Worm (Caenorhabditis elegans) whole organism, early embryonic: ENCODE data around the gene trpp-4.

Experiments
- B0310.2 ChIP-seq: sonication (generic microtip); optimal IDR thresholded peaks from 2 replicates; lab custom pipeline; 2016; ENCODE audit warnings: mild to moderate bottlenecking, missing genetic modification characterization, missing compliant biosample characterization
- F13C5.2 ChIP-seq: sonication (generic microtip); optimal IDR thresholded peaks from 2 replicates; lab custom pipeline; 2017; ENCODE audit warnings: mild to moderate bottlenecking, missing genetic modification characterization, inconsistent platforms, missing compliant biosample characterization
- aly-1 ChIP-seq: sonication (generic microtip); optimal IDR thresholded peaks from 2 replicates; lab custom pipeline; 2016; ENCODE audit warnings: missing genetic modification characterization, missing compliant biosample characterization
- ama-1 ChIP-seq: fragments of 150-350 bp; optimal IDR thresholded peaks from 2 replicates; lab custom pipeline; 2014
- ceh-13 ChIP-seq: fragments of 200-800 bp; sonication (Bioruptor generic); optimal IDR thresholded peaks from 2 replicates; lab custom pipeline; 2018; ENCODE audit warnings: mild to moderate bottlenecking, missing genetic modification characterization, missing compliant biosample characterization
- ceh-36 ChIP-seq: sonication (generic microtip); optimal IDR thresholded peaks from 2 replicates; lab custom pipeline; 2016; ENCODE audit warnings: missing genetic modification characterization, inconsistent platforms, missing compliant biosample characterization
- ets-7 ChIP-seq: sonication (generic microtip); optimal IDR thresholded peaks from 2 replicates; lab custom pipeline; 2016; ENCODE audit warnings: missing genotype, missing genetic modification characterization, missing compliant biosample characterization
- flt-1 ChIP-seq: fragments of 200-800 bp; sonication (Bioruptor generic); IDR thresholded peaks from 2 replicates; pipeline ENCODE4 v1.3.6; 2022; ENCODE audit warnings: missing genetic modification characterization, missing compliant biosample characterization
- hmbx-1 ChIP-seq: sonication (generic microtip); optimal IDR thresholded peaks from 2 replicates; lab custom pipeline; 2016; ENCODE audit warnings: mild to moderate bottlenecking, missing genetic modification characterization, missing compliant biosample characterization
- hmg-4 ChIP-seq: fragments of 200-800 bp; sonication (Bioruptor generic); optimal IDR thresholded peaks from 2 replicates; lab custom pipeline; 2018; ENCODE audit warnings: mild to moderate bottlenecking, missing genetic modification characterization, missing compliant biosample characterization
- hnd-1 ChIP-seq: sonication (generic microtip); optimal IDR thresholded peaks from 2 replicates; lab custom pipeline; 2016; ENCODE audit warnings: missing genetic modification characterization, missing compliant biosample characterization
- pes-1 ChIP-seq: fragments of 200-800 bp; sonication (Bioruptor generic); IDR thresholded peaks from 2 replicates; pipeline ENCODE4 v1.3.6; 2022; ENCODE audit warnings: missing genetic modification reagents, missing genetic modification characterization, missing compliant biosample characterization
- scrt-1 ChIP-seq: fragments of 200-800 bp; sonication (Bioruptor generic); IDR thresholded peaks from 2 replicates; pipeline ENCODE4 v1.3.6; 2022; ENCODE audit warnings: missing genetic modification characterization, missing compliant biosample characterization
- sea-1 ChIP-seq: fragments of 200-800 bp; sonication (Bioruptor generic); conservative IDR thresholded peaks from 2 replicates; pipeline ENCODE4 v1.3.6; 2022; ENCODE audit warnings: missing genetic modification characterization, missing compliant biosample characterization
- tbx-11 ChIP-seq: fragments of 200-800 bp; sonication (Bioruptor generic); IDR thresholded peaks from 2 replicates; pipeline ENCODE4 v1.3.6; 2022; ENCODE audit warnings: missing genetic modification characterization, missing compliant biosample characterization
- tbx-37 ChIP-seq: fragments of 200-800 bp; sonication (Bioruptor generic); conservative IDR thresholded peaks from 2 replicates; pipeline ENCODE4 v1.3.6; 2022; ENCODE audit warnings: missing genetic modification reagents, missing genetic modification characterization, missing compliant biosample characterization
- tra-4 ChIP-seq: sonication (generic microtip); optimal IDR thresholded peaks from 2 replicates; lab custom pipeline; 2017; ENCODE audit warnings: missing genetic modification characterization, missing compliant biosample characterization

Gene trpp-4

DNA sequence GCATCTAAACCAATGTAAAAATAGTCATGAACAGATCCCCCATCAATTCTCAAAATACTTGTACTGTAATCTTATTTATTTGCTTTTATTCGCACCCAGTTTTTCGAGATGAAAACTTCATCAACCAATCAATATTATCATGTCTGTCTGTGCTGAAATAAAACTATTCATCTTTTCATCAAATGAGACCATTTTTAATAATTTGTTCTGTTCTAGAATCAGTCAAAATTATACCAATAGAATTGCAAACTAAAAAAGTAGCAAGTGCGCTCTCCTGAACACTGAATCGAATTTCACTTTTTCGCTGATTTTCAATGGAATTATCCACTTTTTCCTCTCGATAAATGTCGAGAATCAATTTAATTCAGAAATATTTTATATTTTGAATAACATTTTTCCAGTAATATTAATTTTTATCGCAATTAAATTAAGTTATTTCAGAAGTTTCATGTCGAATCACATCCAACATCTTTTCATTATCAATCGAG lies at the start of gene trpp-4:
Gene trpp-4 (plus strand): TSS at position 442 of the 488 bp plus-strand sequence.
- TF ChIP-seq ets-7 (tag; lab: Kevin White, UChicago): no peak
- TF ChIP-seq ama-1 (lab: Kevin White, UChicago): no peak
- TF ChIP-seq ceh-13: no peak
- no peak for TF ChIP-seq hmg-4 (GFP tag; lab: Kevin White, UChicago)
- TF ChIP-seq scrt-1 (GFP tag; lab: Robert Waterston, UW): no peak
- TF ChIP-seq tbx-11 (GFP tag; lab: Robert Waterston, UW): no peak
- no peak for TF ChIP-seq aly-1 (tag; lab: Kevin White, UChicago)
- no peak for TF ChIP-seq B0310.2
- TF ChIP-seq pes-1 (GFP tag; lab: Robert Waterston, UW): no peak
- no peak for TF ChIP-seq hnd-1 (tag; lab: Kevin White, UChicago)
- TF ChIP-seq hmbx-1 (tag; lab: Kevin White, UChicago): no peak
- TF ChIP-seq F13C5.2 (tag; lab: Kevin White, UChicago): no peak
- no peak for TF ChIP-seq flt-1
- TF ChIP-seq ceh-36 (tag; lab: Kevin White, UChicago): no peak
- no peak for TF ChIP-seq sea-1 (GFP tag; lab: Robert Waterston, UW)
- no peak for TF ChIP-seq tbx-37 (GFP tag; lab: Robert Waterston, UW)
- no peak for TF ChIP-seq tra-4

DNA sequence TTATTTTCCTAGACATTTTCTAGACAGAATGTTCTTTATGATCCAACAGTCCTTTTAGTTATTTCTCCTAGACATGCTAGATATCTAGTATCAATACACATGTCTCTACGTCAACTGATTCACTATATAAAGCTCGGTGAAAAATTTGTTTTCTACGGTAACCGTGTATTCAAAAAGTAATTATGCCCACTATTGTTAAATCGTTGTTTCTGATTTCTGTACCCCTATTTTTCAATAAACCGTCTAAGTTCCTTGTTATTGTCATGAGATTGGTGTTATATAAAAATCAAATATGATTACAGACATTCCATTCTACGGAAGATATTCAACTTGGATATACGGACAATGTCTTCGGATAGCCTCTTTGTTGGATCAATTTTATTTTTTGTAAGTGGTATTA lies 47.2 kb upstream of the trpp-4 start, which contains the start of gene srx-46:
Gene srx-46 (plus strand): TSS at position 301 of the 400 bp plus-strand sequence.
- no peak for TF ChIP-seq ceh-36 (tag; lab: Kevin White, UChicago)
- no peak for TF ChIP-seq B0310.2
- TF ChIP-seq aly-1 (tag; lab: Kevin White, UChicago): no peak
- no peak for TF ChIP-seq ets-7 (tag; lab: Kevin White, UChicago)
- TF ChIP-seq flt-1: no peak

DNA sequence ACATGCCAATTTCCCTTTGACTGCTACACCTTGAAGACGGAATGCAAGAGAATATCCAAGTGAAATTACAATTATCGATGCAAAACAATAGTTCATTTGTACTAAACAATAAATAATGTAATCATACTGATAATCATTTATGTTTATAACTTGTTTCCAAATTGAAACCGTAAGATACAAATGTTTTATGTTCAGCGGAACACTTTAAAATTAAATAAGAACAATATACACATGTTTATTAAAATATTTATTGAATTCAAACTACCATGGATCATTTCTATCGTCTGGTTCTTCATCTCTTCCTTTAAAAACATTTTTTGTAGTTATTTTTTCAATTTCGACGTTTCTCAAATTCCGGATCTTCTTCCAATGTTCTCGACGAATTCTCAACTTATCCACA lies 44.8 kb upstream of the trpp-4 start, which contains the start of gene ttr-40:
Gene ttr-40 (minus strand): TSS at position 101 of the 400 bp plus-strand sequence.
- TF ChIP-seq hmg-4 (GFP tag; lab: Kevin White, UChicago): no peak
- TF ChIP-seq hnd-1 (tag; lab: Kevin White, UChicago): no peak
- TF ChIP-seq ceh-13: no peak

DNA sequence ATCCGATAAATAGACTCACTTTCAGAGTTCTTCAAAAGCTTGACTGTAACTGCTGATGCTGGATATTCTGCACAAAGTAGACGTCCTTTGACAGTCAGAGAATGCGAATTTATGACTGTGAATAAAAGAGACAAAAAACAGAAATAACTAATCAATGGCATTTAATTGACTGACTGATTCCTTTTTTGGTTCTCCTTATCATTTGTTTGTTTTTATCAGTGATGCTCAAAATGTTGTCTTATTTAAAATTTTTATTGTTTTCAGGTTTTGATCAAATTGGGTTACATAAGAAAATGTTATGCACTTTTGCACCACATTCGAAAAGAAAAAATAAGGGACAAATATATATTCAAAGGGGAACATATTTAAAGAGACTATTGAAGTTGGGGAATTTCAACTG lies 43.8 kb upstream of the trpp-4 start, which contains the start of gene ttr-49:
Gene ttr-49 (minus strand): TSS at position 171 of the 400 bp plus-strand sequence.
- TF ChIP-seq flt-1: no peak
- TF ChIP-seq F13C5.2 (tag; lab: Kevin White, UChicago): no peak
- TF ChIP-seq hmbx-1 (tag; lab: Kevin White, UChicago): no peak
- no peak for TF ChIP-seq ama-1 (lab: Kevin White, UChicago)
- no peak for TF ChIP-seq tbx-11 (GFP tag; lab: Robert Waterston, UW)
- TF ChIP-seq scrt-1 (GFP tag; lab: Robert Waterston, UW): no peak
- no peak for TF ChIP-seq aly-1 (tag; lab: Kevin White, UChicago)
- no peak for TF ChIP-seq sea-1 (GFP tag; lab: Robert Waterston, UW)
- TF ChIP-seq ceh-13: no peak
- TF ChIP-seq tbx-37 (GFP tag; lab: Robert Waterston, UW): no peak
- no peak for TF ChIP-seq pes-1 (GFP tag; lab: Robert Waterston, UW)
- no peak for TF ChIP-seq ceh-36 (tag; lab: Kevin White, UChicago)
- no peak for TF ChIP-seq tra-4
- TF ChIP-seq B0310.2: no peak
- TF ChIP-seq hnd-1 (tag; lab: Kevin White, UChicago): no peak
- TF ChIP-seq hmg-4 (GFP tag; lab: Kevin White, UChicago): no peak
- no peak for TF ChIP-seq ets-7 (tag; lab: Kevin White, UChicago)

DNA sequence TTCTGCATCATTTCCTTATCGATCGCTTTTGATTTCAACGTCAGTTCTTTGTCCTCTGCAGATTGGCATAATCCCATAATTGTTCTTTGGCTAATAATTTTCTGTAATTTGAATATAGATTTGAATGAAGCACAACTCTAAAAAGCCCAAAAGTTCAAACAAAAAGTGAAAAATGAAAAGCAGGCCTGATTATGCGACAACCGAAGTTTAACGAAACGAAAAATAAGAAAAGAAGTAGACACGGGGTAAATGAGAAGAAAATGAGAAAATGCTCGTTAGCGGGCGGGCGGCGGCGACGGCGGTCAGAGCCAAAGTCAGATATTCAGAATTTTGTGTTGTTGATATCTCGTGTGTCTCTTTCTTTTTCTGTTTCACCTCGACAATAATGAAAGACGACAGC lies 40.5 kb upstream of the trpp-4 start, which contains the start of gene gpa-3:
Gene gpa-3 (minus strand): TSS at position 101 of the 400 bp plus-strand sequence.
- TF ChIP-seq hmbx-1 (tag; lab: Kevin White, UChicago) (no peak), flt-1 (no peak), ama-1 (lab: Kevin White, UChicago) (no peak), ceh-13 (no peak), pes-1 (GFP tag; lab: Robert Waterston, UW) (no peak), aly-1 (tag; lab: Kevin White, UChicago) (no peak), hmg-4 (GFP tag; lab: Kevin White, UChicago) (no peak), ets-7 (tag; lab: Kevin White, UChicago) (no peak), sea-1 (GFP tag; lab: Robert Waterston, UW) (no peak), ceh-36 (tag; lab: Kevin White, UChicago) (no peak), tbx-11 (GFP tag; lab: Robert Waterston, UW) (no peak), hnd-1 (tag; lab: Kevin White, UChicago) (no peak), tbx-37 (GFP tag; lab: Robert Waterston, UW) (no peak), tra-4 (no peak), B0310.2 (no peak), F13C5.2 (tag; lab: Kevin White, UChicago) (no peak), scrt-1 (GFP tag; lab: Robert Waterston, UW) (no peak)

DNA sequence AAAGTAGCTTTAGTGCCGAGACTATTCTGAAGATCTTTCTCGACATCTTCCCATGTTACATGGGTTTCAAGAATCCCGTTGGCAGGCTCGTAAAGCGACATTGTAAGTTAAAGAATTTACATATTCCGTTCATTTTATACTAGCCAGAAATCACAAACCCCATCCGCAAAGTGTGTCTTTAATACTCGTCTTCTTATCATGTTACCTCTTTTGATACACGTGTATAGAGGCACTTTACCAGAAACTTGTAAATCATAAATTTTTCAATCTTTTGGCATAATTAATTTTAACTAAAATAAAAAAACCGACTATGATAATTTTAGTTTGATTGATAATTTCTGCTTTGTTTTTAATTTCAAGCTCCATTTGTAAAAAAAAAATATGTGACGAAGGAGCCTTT lies 29.1 kb upstream of the trpp-4 start, which contains the start of gene E02C12.6:
Gene E02C12.6 (minus strand): TSS at position 101 of the 400 bp plus-strand sequence.
- TF ChIP-seq F13C5.2 (tag; lab: Kevin White, UChicago) (no peak), tra-4 (no peak), ets-7 (tag; lab: Kevin White, UChicago) (no peak), hmg-4 (GFP tag; lab: Kevin White, UChicago) (no peak), aly-1 (tag; lab: Kevin White, UChicago) (no peak), flt-1 (no peak), ceh-36 (tag; lab: Kevin White, UChicago) (no peak), hmbx-1 (tag; lab: Kevin White, UChicago) (no peak), ceh-13 (no peak), pes-1 (GFP tag; lab: Robert Waterston, UW) (no peak)

DNA sequence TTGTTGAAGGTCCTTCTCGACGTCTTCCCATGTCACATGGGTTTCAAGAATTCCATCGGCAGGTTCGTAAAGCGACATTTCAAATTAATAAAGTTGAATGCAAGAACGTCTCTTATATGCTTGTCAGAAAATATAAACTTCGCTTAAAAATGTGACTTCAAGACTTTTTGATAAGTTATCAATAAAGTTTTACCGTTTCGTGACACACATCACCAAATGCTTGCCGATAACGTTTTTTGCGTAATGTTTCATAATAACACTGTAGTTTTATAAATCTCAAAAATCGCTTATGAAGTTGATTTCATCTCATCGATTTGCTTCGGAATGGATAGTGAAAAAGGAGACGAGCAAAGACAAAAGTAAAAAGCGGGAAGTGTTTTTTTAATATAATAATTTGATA lies 26.7 kb upstream of the trpp-4 start, which contains the start of gene E02C12.8:
Gene E02C12.8 (minus strand): TSS at position 141 of the 400 bp plus-strand sequence.
- TF ChIP-seq flt-1 (no peak), tbx-37 (GFP tag; lab: Robert Waterston, UW) (no peak), aly-1 (tag; lab: Kevin White, UChicago) (no peak), sea-1 (GFP tag; lab: Robert Waterston, UW) (no peak), tra-4 (no peak), pes-1 (GFP tag; lab: Robert Waterston, UW) (no peak), F13C5.2 (tag; lab: Kevin White, UChicago) (no peak), tbx-11 (GFP tag; lab: Robert Waterston, UW) (no peak), ets-7 (tag; lab: Kevin White, UChicago) (no peak), ceh-13 (no peak), hmg-4 (GFP tag; lab: Kevin White, UChicago) (no peak), B0310.2 (no peak), hnd-1 (tag; lab: Kevin White, UChicago) (no peak), hmbx-1 (tag; lab: Kevin White, UChicago) (no peak), ceh-36 (tag; lab: Kevin White, UChicago) (no peak), ama-1 (lab: Kevin White, UChicago) (no peak), scrt-1 (GFP tag; lab: Robert Waterston, UW) (no peak)
